Worm (Caenorhabditis elegans) whole organism, young adult: ENCODE measurements around the gene F35B3.7.

Source experiments
- F10E7.11 ChIP-seq: sonication (generic microtip); optimal IDR thresholded peaks from 2 replicates; lab custom pipeline; 2017; ENCODE audit warnings: mild to moderate bottlenecking, missing genetic modification characterization, moderate library complexity, missing compliant biosample characterization
- F33H1.4 ChIP-seq: fragments of 200-800 bp; sonication (Bioruptor generic); IDR thresholded peaks from 2 replicates; pipeline ENCODE4 v1.3.6; 2022; ENCODE audit warnings: missing genetic modification reagents, missing genetic modification characterization, missing compliant biosample characterization
- F55B11.4 ChIP-seq: sonication (generic microtip); optimal IDR thresholded peaks from 2 replicates; lab custom pipeline; 2016; ENCODE audit warnings: missing compliant biosample characterization, missing genetic modification characterization, borderline replicate concordance; ENCODE audit not compliant: insufficient read depth
- K11D2.4 ChIP-seq: fragments of 200-800 bp; sonication (Bioruptor generic); IDR thresholded peaks from 2 replicates; pipeline ENCODE4 v1.3.6; 2022; ENCODE audit warnings: missing genetic modification reagents, missing genetic modification characterization, missing compliant biosample characterization
- T07F8.4 ChIP-seq: sonication (generic microtip); optimal IDR thresholded peaks from 2 replicates; lab custom pipeline; 2016; ENCODE audit warnings: mild to moderate bottlenecking, missing genetic modification characterization, moderate library complexity, missing compliant biosample characterization
- Y53F4B.3 ChIP-seq: fragments of 200-800 bp; sonication (Bioruptor generic); IDR thresholded peaks from 2 replicates; pipeline ENCODE4 v1.3.6; 2022; ENCODE audit warnings: missing genetic modification reagents, missing genetic modification characterization, missing compliant biosample characterization
- Y56A3A.18 ChIP-seq: fragments of 200-800 bp; sonication (Bioruptor generic); IDR thresholded peaks from 2 replicates; pipeline ENCODE4 v1.3.6; 2022; ENCODE audit warnings: missing genetic modification reagents, missing genetic modification characterization, missing compliant biosample characterization
- Y95B8A.8 ChIP-seq: fragments of 200-800 bp; sonication (Bioruptor generic); IDR thresholded peaks from 2 replicates; pipeline ENCODE4 v1.3.6; 2022; ENCODE audit warnings: missing genetic modification reagents, missing genetic modification characterization, missing compliant biosample characterization
- ZK185.1 ChIP-seq: sonication (generic microtip); optimal IDR thresholded peaks from 2 replicates; lab custom pipeline; 2016; ENCODE audit warnings: mild to moderate bottlenecking, missing genetic modification characterization, missing compliant biosample characterization; ENCODE audit not compliant: poor library complexity, severe bottlenecking
- ceh-27 ChIP-seq: fragments of 200-800 bp; sonication (Bioruptor generic); optimal IDR thresholded peaks from 2 replicates; lab custom pipeline; 2018; ENCODE audit warnings: mild to moderate bottlenecking, missing genetic modification characterization, moderate library complexity, missing compliant biosample characterization
- ceh-79 ChIP-seq: sonication (generic microtip); optimal IDR thresholded peaks from 2 replicates; lab custom pipeline; 2017; ENCODE audit warnings: mild to moderate bottlenecking, missing genetic modification characterization, missing compliant biosample characterization
- dox-1 ChIP-seq: fragments of 200-800 bp; sonication (Bioruptor generic); IDR thresholded peaks from 2 replicates; pipeline ENCODE4 v1.3.6; 2022; ENCODE audit warnings: missing genetic modification reagents, missing genetic modification characterization, missing compliant biosample characterization
- egl-18 ChIP-seq: fragments of 200-800 bp; sonication (Bioruptor generic); IDR thresholded peaks from 2 replicates; pipeline ENCODE4 v1.3.6; 2022; ENCODE audit warnings: missing genetic modification reagents, missing genetic modification characterization, missing compliant biosample characterization
- egrh-3 ChIP-seq: fragments of 200-800 bp; sonication (Bioruptor generic); IDR thresholded peaks from 2 replicates; pipeline ENCODE4 v1.3.6; 2022; ENCODE audit warnings: missing genetic modification reagents, missing genetic modification characterization, missing compliant biosample characterization
- him-1 ChIP-seq: sonication (generic microtip); optimal IDR thresholded peaks from 2 replicates; lab custom pipeline; 2016; ENCODE audit warnings: missing genotype, missing genetic modification reagents, missing genetic modification characterization, missing compliant biosample characterization
- lin-26 ChIP-seq: fragments of 200-800 bp; sonication (Bioruptor generic); IDR thresholded peaks from 2 replicates; pipeline ENCODE4 v1.3.6; 2022; ENCODE audit warnings: missing genetic modification reagents, missing genetic modification characterization, missing compliant biosample characterization
- lin-35 ChIP-seq, 3 experiments: fragments of 150-350 bp in 2 of 3; sonication (generic microtip) in 1 of 3; optimal IDR thresholded peaks; 2 replicates each; lab custom pipeline; 2014 to 2018; ENCODE audit warnings: missing biosample characterization in 3 of 3, missing genetic modification characterization in 3 of 3, missing genetic modification reagents in 3 of 3
- lsl-1 ChIP-seq: fragments of 200-800 bp; sonication (Bioruptor generic); optimal IDR thresholded peaks from 2 replicates; lab custom pipeline; 2018; ENCODE audit warnings: mild to moderate bottlenecking, missing genetic modification characterization, moderate library complexity, missing compliant biosample characterization
- madf-8 ChIP-seq: fragments of 200-800 bp; sonication (Bioruptor generic); conservative IDR thresholded peaks from 2 replicates; pipeline ENCODE4 v1.3.6; 2022; ENCODE audit warnings: missing genetic modification reagents, missing genetic modification characterization, missing compliant biosample characterization
- mes-4 ChIP-seq: sonication (generic microtip); optimal IDR thresholded peaks from 2 replicates; lab custom pipeline; 2016; ENCODE audit warnings: missing genotype, missing genetic modification characterization, missing compliant biosample characterization
- nfyb-1 ChIP-seq: fragments of 200-800 bp; sonication (Bioruptor generic); IDR thresholded peaks from 2 replicates; pipeline ENCODE4 v1.3.6; 2022; ENCODE audit warnings: missing genetic modification reagents, missing genetic modification characterization, missing compliant biosample characterization
- nhr-80 ChIP-seq: sonication (generic microtip); optimal IDR thresholded peaks from 2 replicates; lab custom pipeline; 2016; ENCODE audit warnings: missing genetic modification characterization, missing compliant biosample characterization
- pha-4 ChIP-seq: fragments of 150-350 bp; sonication (generic microtip); optimal IDR thresholded peaks from 2 replicates; lab custom pipeline; 2014; ENCODE audit warnings: missing biosample characterization, missing genetic modification reagents, missing genetic modification characterization
- snpc-4 ChIP-seq, 5 experiments: fragments of 150-350 bp in 1 of 5; sonication (generic microtip) in 4 of 5; optimal IDR thresholded peaks; 2 replicates each; lab custom pipeline; 2014 to 2018; ENCODE audit warnings: missing genetic modification characterization in 5 of 5, missing biosample characterization in 3 of 5, antibody characterized with exemption in 2 of 5, mild to moderate bottlenecking in 2 of 5, missing compliant biosample characterization in 2 of 5, missing genotype in 2 of 5, moderate library complexity in 2 of 5, missing genetic modification reagents in 1 of 5
- tbx-9 ChIP-seq: sonication (generic microtip); optimal IDR thresholded peaks from 2 replicates; lab custom pipeline; 2016; ENCODE audit warnings: borderline replicate concordance, missing genetic modification characterization, inconsistent platforms, missing compliant biosample characterization
- xnd-1 ChIP-seq: sonication (generic microtip); optimal IDR thresholded peaks from 2 replicates; lab custom pipeline; 2016; ENCODE audit warnings: missing genotype, missing genetic modification reagents, missing genetic modification characterization, missing compliant biosample characterization
- zfh-2 ChIP-seq: fragments of 200-800 bp; sonication (Bioruptor generic); conservative IDR thresholded peaks from 2 replicates; pipeline ENCODE4 v1.3.6; 2022; ENCODE audit warnings: missing genetic modification reagents, missing genetic modification characterization, missing compliant biosample characterization
- zim-3 ChIP-seq: sonication (generic microtip); optimal IDR thresholded peaks from 2 replicates; lab custom pipeline; 2017; ENCODE audit warnings: mild to moderate bottlenecking, missing genetic modification characterization, moderate library complexity, missing compliant biosample characterization
- ztf-22 ChIP-seq: fragments of 200-800 bp; sonication (Bioruptor generic); optimal IDR thresholded peaks from 2 replicates; lab custom pipeline; 2018; ENCODE audit warnings: mild to moderate bottlenecking, missing genetic modification characterization, moderate library complexity, missing compliant biosample characterization
- ztf-3 ChIP-seq: fragments of 200-800 bp; sonication (Bioruptor generic); optimal IDR thresholded peaks from 2 replicates; lab custom pipeline; 2018; ENCODE audit warnings: mild to moderate bottlenecking, missing genetic modification characterization, missing compliant biosample characterization

Gene F35B3.7

ce11 chrX:16999649-17000048, 43.2 kb downstream of the F35B3.7 start:
- TF ChIP-seq snpc-4 (GFP tag; optimal IDR thresholded peaks at IDR 0.05; lab: Kevin White, UChicago) (no peak), snpc-4 (tag; optimal IDR thresholded peaks at IDR 0.05; lab: Kevin White, UChicago) (no peak), zfh-2 (GFP tag; lab: Robert Waterston, UW) (peak; percentile 28; the same call in 1 of the 2 replicates), ceh-27 (GFP tag; lab: Kevin White, UChicago) (no peak)

- TF ChIP-seq egrh-3 (peak; percentile 29; the same call in 1 of the 2 replicates), ztf-3 (GFP tag; lab: Kevin White, UChicago) (no peak), zfh-2 (GFP tag; lab: Robert Waterston, UW) (peak; percentile 86), ZK185.1 (tag; lab: Kevin White, UChicago) (no peak), nfyb-1 (GFP tag; lab: Robert Waterston, UW) (0 out of 2 replicates have a peak, but pooled peaks have one; percentile 8), ceh-79 (tag; lab: Kevin White, UChicago) (no peak), dox-1 (peak; percentile 30; the same call in 1 of the 2 replicates), lin-26 (no peak)
Measured at ce11 chrX:16998981-16999380, 43.9 kb downstream of the F35B3.7 start.

- no peak for TF ChIP-seq Y56A3A.18 (GFP tag; lab: Robert Waterston, UW)
- TF ChIP-seq tbx-9: no peak
- TF ChIP-seq F55B11.4 (tag; lab: Kevin White, UChicago): no peak
- TF ChIP-seq madf-8: no peak
- no peak for TF ChIP-seq egl-18 (GFP tag; lab: Robert Waterston, UW)
- TF ChIP-seq F33H1.4 (GFP tag; lab: Robert Waterston, UW): no peak
- TF ChIP-seq T07F8.4 (tag; lab: Kevin White, UChicago): no peak
- no peak for TF ChIP-seq lsl-1 (GFP tag; lab: Kevin White, UChicago)
- TF ChIP-seq zim-3 (tag; lab: Kevin White, UChicago): no peak
- TF ChIP-seq, all 124 proteins: peak for 0
Measured at ce11 chrX:16998003-16998402, 44.9 kb downstream of the F35B3.7 start.

ce11 chrX:16995886-16996283, 47.0 kb downstream of the F35B3.7 start:
- TF ChIP-seq lin-35 (GFP tag; optimal IDR thresholded peaks at IDR 0.05; lab: Kevin White, UChicago): no peak
- TF ChIP-seq K11D2.4 (GFP tag; lab: Robert Waterston, UW): no peak
- TF ChIP-seq him-1: no peak
- TF ChIP-seq ztf-22 (GFP tag; lab: Kevin White, UChicago): no peak
- TF ChIP-seq pha-4 (tag; lab: Kevin White, UChicago): no peak
- TF ChIP-seq nhr-80 (tag; lab: Kevin White, UChicago): peak; percentile 77
- TF ChIP-seq ceh-79 (tag; lab: Kevin White, UChicago): no peak
- TF ChIP-seq Y95B8A.8 (GFP tag; lab: Robert Waterston, UW): no peak
- TF ChIP-seq F10E7.11: no peak
- TF ChIP-seq xnd-1: no peak
- TF ChIP-seq snpc-4 (GFP tag; optimal IDR thresholded peaks at IDR 0.05; lab: Kevin White, UChicago): no peak
- TF ChIP-seq snpc-4 (tag; optimal IDR thresholded peaks at IDR 0.05; lab: Kevin White, UChicago): peak in 2 of 4 experiments; percentile 2 to 57
- TF ChIP-seq mes-4 (tag; lab: Kevin White, UChicago): no peak
- TF ChIP-seq Y53F4B.3: no peak
